Worm (Caenorhabditis elegans) whole organism, midembryonic: ENCODE results near the gene K09C6.9.

Experiments used
- cog-1 ChIP-seq: sonication (generic microtip); optimal IDR thresholded peaks from 2 replicates; lab custom pipeline; 2016; ENCODE audit warnings: missing genetic modification characterization, missing compliant biosample characterization
- flt-1 ChIP-seq: fragments of 200-800 bp; sonication (Bioruptor generic); IDR thresholded peaks from 2 replicates; pipeline ENCODE4 v1.3.6; 2022; ENCODE audit warnings: missing genetic modification characterization, missing compliant biosample characterization
- klf-2 ChIP-seq: fragments of 200-800 bp; sonication (Bioruptor generic); conservative IDR thresholded peaks from 2 replicates; pipeline ENCODE4 v1.3.6; 2022; ENCODE audit warnings: missing genetic modification reagents, missing genetic modification characterization, missing compliant biosample characterization
- med-1 ChIP-seq: sonication (generic microtip); optimal IDR thresholded peaks from 2 replicates; lab custom pipeline; 2017; ENCODE audit warnings: missing genetic modification characterization, mild to moderate bottlenecking, missing compliant biosample characterization, antibody characterized with exemption, missing genetic modification reagents; ENCODE audit not compliant: insufficient read depth
- tab-1 ChIP-seq: fragments of 200-800 bp; sonication (Bioruptor generic); IDR thresholded peaks from 2 replicates; pipeline ENCODE4 v1.3.6; 2022; ENCODE audit warnings: missing genetic modification characterization, missing compliant biosample characterization
- ztf-23 ChIP-seq: fragments of 200-800 bp; sonication (Bioruptor generic); IDR thresholded peaks from 2 replicates; pipeline ENCODE4 v1.3.6; 2022; ENCODE audit warnings: missing genetic modification reagents, missing genetic modification characterization, missing compliant biosample characterization
- ztf-29 ChIP-seq: fragments of 200-800 bp; sonication (Bioruptor generic); IDR thresholded peaks from 2 replicates; pipeline ENCODE4 v1.3.6; 2022; ENCODE audit warnings: missing genetic modification reagents, missing genetic modification characterization, missing compliant biosample characterization

DNA sequence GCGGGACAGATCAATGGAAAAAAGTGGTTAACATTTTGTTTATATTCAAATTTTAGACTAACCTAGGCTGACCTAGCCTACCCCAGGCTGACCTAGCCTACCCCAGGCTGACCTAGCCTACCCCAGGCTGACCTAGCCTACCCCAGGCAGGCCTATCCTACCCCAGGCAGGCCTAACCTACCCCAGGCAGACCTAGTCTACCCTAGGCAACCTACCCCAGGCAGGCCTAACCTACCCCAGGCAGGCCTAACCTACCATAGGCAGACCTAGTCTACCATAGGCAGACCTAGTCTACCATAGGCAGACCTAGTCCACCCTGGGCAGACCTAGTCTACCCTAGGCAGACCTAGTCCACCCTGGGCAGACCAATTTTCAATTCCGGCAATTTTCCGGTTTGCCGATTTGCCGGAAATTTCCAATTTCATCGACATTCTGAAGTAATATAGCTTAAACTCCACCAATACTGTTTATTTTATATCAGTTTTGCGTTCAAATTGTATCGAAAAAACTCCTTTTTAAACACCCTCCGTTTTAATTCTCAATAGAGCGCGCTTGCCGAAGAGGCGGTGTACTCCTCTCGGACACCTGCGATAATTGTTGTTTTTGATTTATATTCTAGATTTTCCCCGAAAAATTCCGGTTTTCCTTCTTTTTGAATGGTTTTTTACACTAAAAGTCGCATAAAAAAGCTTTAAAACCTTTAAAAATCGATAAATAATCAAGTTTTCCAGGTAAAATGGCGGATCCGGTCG, 49.5 kb upstream of the K09C6.9 start, which contains the start of gene trm-2A:
- TF ChIP-seq ztf-23 (GFP tag; lab: Robert Waterston, UW), result 0 out of 2 replicates have a peak, but pooled peaks have one; percentile 39
- TF ChIP-seq flt-1 (GFP tag; lab: Robert Waterston, UW), result no peak
- TF ChIP-seq cog-1 (tag; lab: Kevin White, UChicago), result no peak
- TF ChIP-seq tab-1 (GFP tag; lab: Robert Waterston, UW), result no peak
- TF ChIP-seq med-1, result no peak
- no peak for TF ChIP-seq klf-2 (GFP tag; lab: Robert Waterston, UW)
- TF ChIP-seq ztf-29 (GFP tag; lab: Robert Waterston, UW), result no peak
